Fruit fly (Drosophila melanogaster) whole organism: ENCODE results near the gene CheB38b.

Experiments used
- CG8478 ChIP-seq: fragments of >200 bp; optimal IDR thresholded peaks from 2 replicates; lab custom pipeline; 2018; ENCODE audit warnings: inconsistent platforms
- Dll ChIP-seq: fragments of >200 bp; optimal IDR thresholded peaks from 2 replicates; lab custom pipeline; 2017
- EcR ChIP-seq, 2 experiments: fragments of >200 bp; optimal IDR thresholded peaks; 2 replicates each; lab custom pipeline; 2017; ENCODE audit warnings: missing biosample characterization in 2 of 2, missing genetic modification characterization in 2 of 2, missing genetic modification reagents in 2 of 2
- pan ChIP-seq: fragments of >200 bp; optimal IDR thresholded peaks from 2 replicates; lab custom pipeline; 2017
- psq ChIP-seq: fragments of >200 bp; optimal IDR thresholded peaks from 2 replicates; lab custom pipeline; 2017
- usp ChIP-seq: fragments of >200 bp; optimal IDR thresholded peaks from 2 replicates; lab custom pipeline; 2017; ENCODE audit warnings: missing biosample characterization, missing genetic modification characterization, mixed read lengths

The CheB38b gene

dm6 chr2L:20835501-20835900 is 18.4 kb upstream of the CheB38b start, which contains the start of gene Oseg5:
Oseg5 (minus strand) TSS chr2L:20835840.
- TF ChIP-seq EcR (GFP tag; optimal IDR thresholded peaks at IDR 0.05; lab: Kevin White, UChicago) (no peak), usp (GFP tag; lab: Kevin White, UChicago) (no peak), Dll (lab: Kevin White, UChicago) (no peak), pan (lab: Kevin White, UChicago) (no peak), CG8478 (no peak), psq (lab: Kevin White, UChicago) (no peak)

dm6 chr2L:20831060-20831459 is 14.0 kb upstream of the CheB38b start, which contains the start of gene CG31674:
CG31674 (plus strand) TSS chr2L:20831262.
- TF ChIP-seq psq (lab: Kevin White, UChicago) = no peak
- TF ChIP-seq Dll (lab: Kevin White, UChicago) = no peak
- no peak for TF ChIP-seq EcR (GFP tag; optimal IDR thresholded peaks at IDR 0.05; lab: Kevin White, UChicago)
- no peak for TF ChIP-seq usp (GFP tag; lab: Kevin White, UChicago)
- TF ChIP-seq CG8478 = no peak
- TF ChIP-seq pan (lab: Kevin White, UChicago) = no peak

- TF ChIP-seq EcR (GFP tag; optimal IDR thresholded peaks at IDR 0.05; lab: Kevin White, UChicago) (no peak), CG8478 (no peak), pan (lab: Kevin White, UChicago) (no peak), Dll (lab: Kevin White, UChicago) (no peak), usp (GFP tag; lab: Kevin White, UChicago) (no peak), psq (lab: Kevin White, UChicago) (no peak)
Measured at dm6 chr2L:20829755-20830396, 12.8 kb upstream of the CheB38b start.

- TF ChIP-seq Dll (lab: Kevin White, UChicago) = no peak
- TF ChIP-seq psq (lab: Kevin White, UChicago) = no peak
- no peak for TF ChIP-seq usp (GFP tag; lab: Kevin White, UChicago)
- no peak for TF ChIP-seq pan (lab: Kevin White, UChicago)
- no peak for TF ChIP-seq CG8478
- TF ChIP-seq EcR (GFP tag; optimal IDR thresholded peaks at IDR 0.05; lab: Kevin White, UChicago) = no peak
Measured at dm6 chr2L:20829309-20829708, 12.2 kb upstream of the CheB38b start, which contains the start of gene CG31673. CG31673 (plus strand) TSS chr2L:20829609.

dm6 chr2L:20828701-20829100 is 11.6 kb upstream of the CheB38b start:
- TF ChIP-seq CG8478 = no peak
- no peak for TF ChIP-seq psq (lab: Kevin White, UChicago)
- no peak for TF ChIP-seq pan (lab: Kevin White, UChicago)
- no peak for TF ChIP-seq EcR (GFP tag; optimal IDR thresholded peaks at IDR 0.05; lab: Kevin White, UChicago)
- TF ChIP-seq Dll (lab: Kevin White, UChicago) = no peak
- no peak for TF ChIP-seq usp (GFP tag; lab: Kevin White, UChicago)

dm6 chr2L:20827045-20827444 is 10.0 kb upstream of the CheB38b start:
- TF ChIP-seq usp (GFP tag; lab: Kevin White, UChicago) (no peak), CG8478 (no peak)

dm6 chr2L:20826226-20826625 is 9.2 kb upstream of the CheB38b start:
- no peak for TF ChIP-seq EcR (GFP tag; optimal IDR thresholded peaks at IDR 0.05; lab: Kevin White, UChicago)
- TF ChIP-seq Dll (lab: Kevin White, UChicago) = no peak
- TF ChIP-seq CG8478 = no peak
- TF ChIP-seq pan (lab: Kevin White, UChicago) = no peak
- no peak for TF ChIP-seq usp (GFP tag; lab: Kevin White, UChicago)
- no peak for TF ChIP-seq psq (lab: Kevin White, UChicago)

dm6 chr2L:20825265-20825664 is 8.2 kb upstream of the CheB38b start:
- TF ChIP-seq pan (lab: Kevin White, UChicago) (no peak), EcR (GFP tag; optimal IDR thresholded peaks at IDR 0.05; lab: Kevin White, UChicago) (no peak), usp (GFP tag; lab: Kevin White, UChicago) (no peak), Dll (lab: Kevin White, UChicago) (no peak), CG8478 (no peak), psq (lab: Kevin White, UChicago) (no peak)

dm6 chr2L:20824136-20824789 is 7.2 kb upstream of the CheB38b start:
- TF ChIP-seq EcR (GFP tag; optimal IDR thresholded peaks at IDR 0.05; lab: Kevin White, UChicago) = no peak
- TF ChIP-seq CG8478 = no peak
- no peak for TF ChIP-seq psq (lab: Kevin White, UChicago)
- no peak for TF ChIP-seq usp (GFP tag; lab: Kevin White, UChicago)
- TF ChIP-seq Dll (lab: Kevin White, UChicago) = no peak
- no peak for TF ChIP-seq pan (lab: Kevin White, UChicago)

- peak; percentile 73 for TF ChIP-seq CG8478
- TF ChIP-seq psq (lab: Kevin White, UChicago) = no peak
Measured at dm6 chr2L:20823196-20824105, 6.4 kb upstream of the CheB38b start.

- TF ChIP-seq CG8478 (no peak), psq (lab: Kevin White, UChicago) (no peak), Dll (lab: Kevin White, UChicago) (no peak), pan (lab: Kevin White, UChicago) (no peak), usp (GFP tag; lab: Kevin White, UChicago) (no peak), EcR (GFP tag; optimal IDR thresholded peaks at IDR 0.05; lab: Kevin White, UChicago) (no peak)
Measured at dm6 chr2L:20822489-20823195, 5.6 kb upstream of the CheB38b start, which contains the start of gene CG9331. CG9331 (plus strand) TSS chr2L:20822828.
